Worm (Caenorhabditis elegans) whole organism, late embryonic: ENCODE results near the gene gar-3.

Experiments
- C08G9.2 ChIP-seq: sonication (generic microtip); optimal IDR thresholded peaks from 2 replicates; lab custom pipeline; 2016; ENCODE audit warnings: mild to moderate bottlenecking, missing genetic modification characterization, moderate library complexity, missing compliant biosample characterization
- F13H6.1 ChIP-seq: sonication (generic microtip); optimal IDR thresholded peaks from 2 replicates; lab custom pipeline; 2016; ENCODE audit warnings: missing genetic modification characterization, missing compliant biosample characterization
- T23F11.4 ChIP-seq: fragments of 200-800 bp; sonication (Bioruptor generic); optimal IDR thresholded peaks from 2 replicates; lab custom pipeline; 2018; ENCODE audit warnings: mild to moderate bottlenecking, missing genetic modification characterization, missing compliant biosample characterization
- Y22D7AL.16 ChIP-seq: sonication (generic microtip); optimal IDR thresholded peaks from 2 replicates; lab custom pipeline; 2016; ENCODE audit warnings: missing genetic modification characterization, missing compliant biosample characterization
- ama-1 ChIP-seq: fragments of 150-350 bp; optimal IDR thresholded peaks from 2 replicates; lab custom pipeline; 2014
- ceh-14 ChIP-seq: sonication (generic microtip); optimal IDR thresholded peaks from 2 replicates; lab custom pipeline; 2016; ENCODE audit warnings: missing genotype, missing genetic modification characterization, missing compliant biosample characterization
- ceh-2 ChIP-seq: sonication (generic microtip); optimal IDR thresholded peaks from 2 replicates; lab custom pipeline; 2016; ENCODE audit warnings: missing genotype, missing genetic modification characterization, missing compliant biosample characterization
- ceh-24 ChIP-seq: sonication (generic microtip); optimal IDR thresholded peaks from 2 replicates; lab custom pipeline; 2016; ENCODE audit warnings: mild to moderate bottlenecking, missing genetic modification characterization, missing compliant biosample characterization
- ceh-31 ChIP-seq: sonication (generic microtip); optimal IDR thresholded peaks from 2 replicates; lab custom pipeline; 2016; ENCODE audit warnings: missing genetic modification characterization, missing compliant biosample characterization
- elt-4 ChIP-seq: sonication (generic microtip); optimal IDR thresholded peaks from 2 replicates; lab custom pipeline; 2016; ENCODE audit warnings: missing genetic modification characterization, missing compliant biosample characterization
- ets-4 ChIP-seq: sonication (generic microtip); optimal IDR thresholded peaks from 2 replicates; lab custom pipeline; 2016; ENCODE audit warnings: missing genetic modification characterization, missing compliant biosample characterization
- fax-1 ChIP-seq: sonication (generic microtip); optimal IDR thresholded peaks from 2 replicates; lab custom pipeline; 2016; ENCODE audit warnings: missing genotype, missing genetic modification characterization, missing compliant biosample characterization
- fkh-10 ChIP-seq: fragments of 150-350 bp; optimal IDR thresholded peaks from 2 replicates; lab custom pipeline; 2014; ENCODE audit warnings: missing biosample characterization, missing genetic modification reagents, missing genetic modification characterization
- gmeb-2 ChIP-seq: sonication (generic microtip); optimal IDR thresholded peaks from 2 replicates; lab custom pipeline; 2016; ENCODE audit warnings: missing genetic modification characterization, inconsistent platforms, missing compliant biosample characterization
- hlh-13 ChIP-seq: fragments of 200-800 bp; sonication (Bioruptor generic); optimal IDR thresholded peaks from 2 replicates; lab custom pipeline; 2018; ENCODE audit warnings: mild to moderate bottlenecking, missing genetic modification characterization, missing compliant biosample characterization
- hlh-15 ChIP-seq: sonication (generic microtip); optimal IDR thresholded peaks from 2 replicates; lab custom pipeline; 2016; ENCODE audit warnings: missing genetic modification characterization, missing compliant biosample characterization
- hlh-30 ChIP-seq: sonication (generic microtip); optimal IDR thresholded peaks from 2 replicates; lab custom pipeline; 2017; ENCODE audit warnings: antibody characterized with exemption, missing genetic modification characterization, missing compliant biosample characterization; ENCODE audit not compliant: insufficient read depth
- hlh-6 ChIP-seq: sonication (generic microtip); optimal IDR thresholded peaks from 2 replicates; lab custom pipeline; 2016; ENCODE audit warnings: missing genotype, missing genetic modification characterization, missing compliant biosample characterization
- lim-6 ChIP-seq: sonication (generic microtip); optimal IDR thresholded peaks from 2 replicates; lab custom pipeline; 2016; ENCODE audit warnings: missing genetic modification characterization, missing compliant biosample characterization
- madf-2 ChIP-seq: sonication (generic microtip); optimal IDR thresholded peaks from 2 replicates; lab custom pipeline; 2017; ENCODE audit warnings: missing genetic modification characterization, missing compliant biosample characterization
- nhr-232 ChIP-seq: sonication (generic microtip); optimal IDR thresholded peaks from 2 replicates; lab custom pipeline; 2016; ENCODE audit warnings: missing genetic modification characterization, missing compliant biosample characterization
- npax-4 ChIP-seq: sonication (generic microtip); optimal IDR thresholded peaks from 2 replicates; lab custom pipeline; 2016; ENCODE audit warnings: missing genetic modification characterization, missing compliant biosample characterization
- pax-1 ChIP-seq: fragments of 150-350 bp; optimal IDR thresholded peaks from 2 replicates; lab custom pipeline; 2014; ENCODE audit warnings: missing biosample characterization, missing genetic modification characterization
- pros-1 ChIP-seq: fragments of 150-350 bp; optimal IDR thresholded peaks from 2 replicates; lab custom pipeline; 2014; ENCODE audit warnings: missing biosample characterization, missing genetic modification reagents, missing genetic modification characterization
- sdc-2 ChIP-seq: sonication (generic microtip); optimal IDR thresholded peaks from 2 replicates; lab custom pipeline; 2016; ENCODE audit warnings: missing genotype, missing genetic modification characterization, missing compliant biosample characterization
- sox-2 ChIP-seq: fragments of 200-800 bp; sonication (Bioruptor generic); IDR thresholded peaks from 2 replicates; pipeline ENCODE4 v1.3.6; 2022; ENCODE audit warnings: missing genetic modification reagents, missing genetic modification characterization, missing compliant biosample characterization
- sox-4 ChIP-seq: sonication (generic microtip); optimal IDR thresholded peaks from 2 replicates; lab custom pipeline; 2017; ENCODE audit warnings: mild to moderate bottlenecking, missing genetic modification characterization, inconsistent platforms, missing compliant biosample characterization
- syd-9 ChIP-seq: sonication (generic microtip); optimal IDR thresholded peaks from 2 replicates; lab custom pipeline; 2016; ENCODE audit warnings: mild to moderate bottlenecking, missing genetic modification characterization, moderate library complexity, missing compliant biosample characterization
- tbx-7 ChIP-seq: sonication (generic microtip); optimal IDR thresholded peaks from 2 replicates; lab custom pipeline; 2016; ENCODE audit warnings: missing genotype, missing genetic modification characterization, missing compliant biosample characterization
- unc-3 ChIP-seq, 2 experiments: fragments of 200-800 bp in 1 of 2; sonication (Bioruptor generic) in 1 of 2; sonication (generic microtip) in 1 of 2; conservative IDR thresholded peaks in 1 of 2; optimal IDR thresholded peaks in 1 of 2; 2 replicates each; pipeline versions ENCODE4 v1.3.6 to Lab custom; 2016 to 2022; ENCODE audit warnings: missing compliant biosample characterization in 2 of 2, missing genetic modification characterization in 2 of 2, missing genetic modification reagents in 1 of 2
- unc-42 ChIP-seq: sonication (generic microtip); optimal IDR thresholded peaks from 2 replicates; lab custom pipeline; 2016; ENCODE audit warnings: missing genotype, missing genetic modification characterization, missing compliant biosample characterization
- ztf-16 ChIP-seq: sonication (generic microtip); optimal IDR thresholded peaks from 2 replicates; lab custom pipeline; 2017; ENCODE audit warnings: missing genetic modification characterization, missing compliant biosample characterization

The gar-3 gene

DNA sequence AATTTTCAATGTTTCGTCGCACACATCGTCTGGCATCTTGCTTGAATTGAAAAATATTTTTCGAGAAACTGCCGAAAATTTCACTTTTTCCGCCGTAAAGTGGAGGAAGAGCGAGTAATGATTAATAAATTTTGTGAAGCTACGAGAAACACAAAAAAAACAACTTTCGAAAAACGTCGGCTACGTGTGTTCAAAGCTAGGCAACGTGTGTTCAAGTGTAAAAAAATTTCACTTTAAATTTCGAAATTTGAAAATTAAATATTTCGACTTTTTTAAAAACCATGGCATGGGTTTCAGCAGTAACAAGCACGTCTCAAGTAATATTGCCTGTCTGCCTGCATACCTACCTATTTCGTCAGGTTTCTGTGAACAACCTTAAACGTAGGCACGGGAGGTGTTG is 43.2 kb downstream of the gar-3 start, which contains the start of gene tag-191:
TSS of gene tag-191 (minus strand) at position 101 of the 400 bp plus-strand sequence.
- TF ChIP-seq C08G9.2 (tag; lab: Kevin White, UChicago) = no peak
- TF ChIP-seq elt-4 = no peak
- no peak for TF ChIP-seq T23F11.4 (GFP tag; lab: Kevin White, UChicago)
- TF ChIP-seq tbx-7 (tag; lab: Kevin White, UChicago) = no peak
- TF ChIP-seq ama-1 (lab: Kevin White, UChicago) = no peak
- no peak for TF ChIP-seq ceh-2 (tag; lab: Kevin White, UChicago)
- no peak for TF ChIP-seq ceh-24 (tag; lab: Kevin White, UChicago)
- TF ChIP-seq Y22D7AL.16 (tag; lab: Kevin White, UChicago) = no peak

- TF ChIP-seq syd-9 (tag; lab: Kevin White, UChicago) (no peak), ztf-16 (tag; lab: Kevin White, UChicago) (no peak)
These were observed 47.1 kb downstream of the gar-3 start for ce11 chrV:14532374-14532773.

- TF ChIP-seq fax-1 (tag; lab: Kevin White, UChicago) = no peak
- TF ChIP-seq unc-42 = no peak
- no peak for TF ChIP-seq ceh-14 (tag; lab: Kevin White, UChicago)
- TF ChIP-seq pros-1 (tag; lab: Kevin White, UChicago) = no peak
- TF ChIP-seq hlh-13 = no peak
- TF ChIP-seq F13H6.1 (tag; lab: Kevin White, UChicago) = no peak
- TF ChIP-seq hlh-15 (tag; lab: Kevin White, UChicago) = no peak
- no peak for TF ChIP-seq Y22D7AL.16 (tag; lab: Kevin White, UChicago)
- no peak for TF ChIP-seq npax-4
- no peak for TF ChIP-seq lim-6 (tag; lab: Kevin White, UChicago)
- TF ChIP-seq madf-2 (tag; lab: Kevin White, UChicago) = no peak
- TF ChIP-seq T23F11.4 (GFP tag; lab: Kevin White, UChicago) = no peak
- TF ChIP-seq ceh-2 (tag; lab: Kevin White, UChicago) = no peak
- TF ChIP-seq gmeb-2 = no peak
- no peak for TF ChIP-seq ceh-31 (tag; lab: Kevin White, UChicago)
- TF ChIP-seq sdc-2 (tag; lab: Kevin White, UChicago) = no peak
- TF ChIP-seq fkh-10 (GFP tag; lab: Kevin White, UChicago) = no peak
- no peak for TF ChIP-seq sox-4 (tag; lab: Kevin White, UChicago)
- TF ChIP-seq hlh-6 (tag; lab: Kevin White, UChicago) = no peak
These were observed 48.7 kb downstream of the gar-3 start, which contains the start of gene kcnl-4 for ce11 chrV:14530813-14531212. TSS of gene kcnl-4 (plus strand) at chrV:14531113.

ce11 chrV:14527210-14527609 is 52.3 kb downstream of the gar-3 start:
- TF ChIP-seq pax-1 (tag; lab: Kevin White, UChicago) (no peak), unc-42 (peak; percentile 65)

DNA sequence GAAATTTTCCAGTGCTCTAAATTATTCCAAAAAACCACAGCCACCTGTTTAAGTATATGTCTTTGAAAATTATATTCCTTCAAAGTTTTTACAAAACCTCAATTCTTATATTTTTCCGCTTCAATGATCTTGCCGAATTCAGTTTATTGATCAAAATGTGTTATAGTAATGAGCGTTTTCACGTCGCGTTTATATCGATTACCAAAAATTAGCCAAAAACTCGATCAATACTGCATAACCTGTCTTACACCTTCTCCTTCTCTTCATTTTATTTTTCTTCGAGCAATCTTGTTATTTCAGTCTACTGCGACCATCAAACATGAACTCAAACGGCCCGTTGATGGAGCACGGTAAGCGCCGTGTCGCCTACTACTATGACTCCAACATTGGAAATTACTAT is 54.4 kb downstream of the gar-3 start, which contains the start of gene hda-1:
TSS of gene hda-1 (plus strand) at position 301 of the 400 bp plus-strand sequence.
- no peak for TF ChIP-seq ets-4 (tag; lab: Kevin White, UChicago)
- TF ChIP-seq T23F11.4 (GFP tag; lab: Kevin White, UChicago) = no peak
- no peak for TF ChIP-seq nhr-232 (tag; lab: Kevin White, UChicago)
- TF ChIP-seq hlh-30 = no peak
- no peak for TF ChIP-seq ztf-16 (tag; lab: Kevin White, UChicago)
- TF ChIP-seq unc-3 (GFP tag; conservative IDR thresholded peaks at IDR 0.05; lab: Robert Waterston, UW) = no peak
- TF ChIP-seq unc-3 (tag; optimal IDR thresholded peaks at IDR 0.05; lab: Kevin White, UChicago) = no peak
- TF ChIP-seq npax-4 = no peak
- TF ChIP-seq sox-2 = no peak
- TF ChIP-seq fkh-10 (GFP tag; lab: Kevin White, UChicago) = no peak
- TF ChIP-seq, all 69 proteins: peak for 0
